Worm (Caenorhabditis elegans) whole organism, L4 larva: ENCODE measurements around the gene Y41D4B.24.
A peak's percentile ranks its signal among the peaks of the same experiment; 100 is the strongest.

Source experiments
- D1046.2 ChIP-seq: fragments of 200-800 bp; sonication (Bioruptor generic); IDR thresholded peaks from 2 replicates; pipeline ENCODE4 v1.3.6; 2022; ENCODE audit warnings: missing genetic modification characterization, missing compliant biosample characterization
- F37D6.2 ChIP-seq: sonication (generic microtip); optimal IDR thresholded peaks from 2 replicates; lab custom pipeline; 2016; ENCODE audit warnings: mild to moderate bottlenecking, missing genetic modification characterization, missing compliant biosample characterization
- F44E2.7 ChIP-seq: fragments of 200-800 bp; sonication (Bioruptor generic); IDR thresholded peaks from 2 replicates; pipeline ENCODE4 v2.1.2; 2022; ENCODE audit warnings: missing genetic modification characterization, missing compliant biosample characterization
- F49E8.2 ChIP-seq: sonication (generic microtip); optimal IDR thresholded peaks from 2 replicates; lab custom pipeline; 2016; ENCODE audit warnings: missing compliant biosample characterization, mild to moderate bottlenecking, missing genetic modification characterization, borderline replicate concordance
- R02D3.7 ChIP-seq: fragments of 150-350 bp; sonication (generic microtip); optimal IDR thresholded peaks from 3 replicates; lab custom pipeline; 2014; ENCODE audit warnings: missing biosample characterization, missing genetic modification characterization
- T26A8.4 ChIP-seq: fragments of 200-800 bp; sonication (Bioruptor generic); IDR thresholded peaks from 2 replicates; pipeline ENCODE4 v1.3.6; 2022; ENCODE audit warnings: missing genetic modification characterization, missing compliant biosample characterization
- Y48G9A.11 ChIP-seq: fragments of 200-800 bp; sonication (Bioruptor generic); IDR thresholded peaks from 2 replicates; pipeline ENCODE4 v1.3.6; 2022; ENCODE audit warnings: missing genetic modification reagents, missing genetic modification characterization, missing compliant biosample characterization
- ZK546.5 ChIP-seq, 2 experiments: sonication (generic microtip); optimal IDR thresholded peaks; 2 replicates each; lab custom pipeline; 2017; ENCODE audit warnings: missing biosample characterization in 2 of 2, missing genetic modification characterization in 2 of 2
- aha-1 ChIP-seq: fragments of 150-350 bp; peaks from one replicate; lab custom pipeline; 2014; ENCODE audit warnings: missing biosample characterization, missing genetic modification characterization
- ama-1 ChIP-seq: fragments of 150-350 bp; optimal IDR thresholded peaks from 2 replicates; lab custom pipeline; 2014; ENCODE audit warnings: inconsistent platforms, mixed read lengths
- arid-1 ChIP-seq: fragments of 200-800 bp; sonication (Bioruptor generic); conservative IDR thresholded peaks from 2 replicates; pipeline ENCODE4 v1.3.6; 2022; ENCODE audit warnings: missing genetic modification reagents, missing genetic modification characterization, missing compliant biosample characterization
- ceh-44 ChIP-seq: fragments of 200-800 bp; sonication (Bioruptor generic); IDR thresholded peaks from 2 replicates; pipeline ENCODE4 v1.3.6; 2022; ENCODE audit warnings: missing genetic modification reagents, missing genetic modification characterization, missing compliant biosample characterization
- ceh-62 ChIP-seq: sonication (generic microtip); optimal IDR thresholded peaks from 2 replicates; lab custom pipeline; 2017; ENCODE audit warnings: missing biosample characterization, missing genetic modification characterization
- ces-1 ChIP-seq: fragments of 150-350 bp; sonication (generic microtip); optimal IDR thresholded peaks from 4 replicates; lab custom pipeline; 2014; ENCODE audit warnings: missing biosample characterization, missing genetic modification reagents, missing genetic modification characterization
- ctbp-1 ChIP-seq: fragments of 200-800 bp; sonication (Bioruptor generic); IDR thresholded peaks from 2 replicates; pipeline ENCODE4 v1.3.6; 2022; ENCODE audit warnings: missing genetic modification reagents, missing genetic modification characterization, missing compliant biosample characterization
- daf-8 ChIP-seq: fragments of 200-800 bp; sonication (Bioruptor generic); IDR thresholded peaks from 2 replicates; pipeline ENCODE4 v1.3.6; 2022; ENCODE audit warnings: missing genetic modification characterization, missing compliant biosample characterization
- dmd-8 ChIP-seq: fragments of 200-800 bp; sonication (Bioruptor generic); IDR thresholded peaks from 2 replicates; pipeline ENCODE4 v1.3.6; 2022; ENCODE audit warnings: missing genetic modification characterization, missing compliant biosample characterization
- dmd-9 ChIP-seq: fragments of 200-800 bp; sonication (Bioruptor generic); IDR thresholded peaks from 2 replicates; pipeline ENCODE4 v1.3.6; 2022; ENCODE audit warnings: missing genetic modification reagents, missing genetic modification characterization, missing compliant biosample characterization
- egl-43 ChIP-seq: fragments of 200-800 bp; sonication (Bioruptor generic); IDR thresholded peaks from 2 replicates; pipeline ENCODE4 v1.3.6; 2022; ENCODE audit warnings: missing genetic modification reagents, missing genetic modification characterization, missing compliant biosample characterization
- fos-1 ChIP-seq: fragments of 150-350 bp; optimal IDR thresholded peaks from 2 replicates; lab custom pipeline; 2014; ENCODE audit warnings: missing biosample characterization, missing genetic modification characterization
- hmg-1.1 ChIP-seq: fragments of 200-800 bp; sonication (Bioruptor generic); IDR thresholded peaks from 2 replicates; pipeline ENCODE4 v1.3.6; 2022; ENCODE audit warnings: missing genetic modification reagents, missing genetic modification characterization, missing compliant biosample characterization
- lim-7 ChIP-seq: fragments of 200-800 bp; sonication (Bioruptor generic); IDR thresholded peaks from 2 replicates; pipeline ENCODE4 v1.3.6; 2022; ENCODE audit warnings: missing genetic modification characterization, missing compliant biosample characterization
- lin-29 ChIP-seq: fragments of 200-800 bp; sonication (Bioruptor generic); IDR thresholded peaks from 2 replicates; pipeline ENCODE4 v1.3.6; 2022; ENCODE audit warnings: missing genetic modification reagents, missing genetic modification characterization, missing compliant biosample characterization
- lin-39 ChIP-seq: fragments of 150-350 bp; optimal IDR thresholded peaks from 2 replicates; lab custom pipeline; 2014; ENCODE audit warnings: missing biosample characterization, missing genetic modification reagents, missing genetic modification characterization
- lsy-2 ChIP-seq, 2 experiments: fragments of 150-350 bp in 1 of 2; sonication (generic microtip) in 1 of 2; optimal IDR thresholded peaks; 2 replicates each; lab custom pipeline; 2014 to 2017; ENCODE audit warnings: missing biosample characterization in 2 of 2, missing genetic modification characterization in 2 of 2
- madf-9 ChIP-seq: fragments of 200-800 bp; sonication (Bioruptor generic); conservative IDR thresholded peaks from 2 replicates; pipeline ENCODE4 v1.3.6; 2022; ENCODE audit warnings: missing genetic modification reagents, missing genetic modification characterization, missing compliant biosample characterization
- mdt-29 ChIP-seq: fragments of 200-800 bp; sonication (Bioruptor generic); IDR thresholded peaks from 2 replicates; pipeline ENCODE4 v1.3.6; 2022; ENCODE audit warnings: missing genetic modification reagents, missing genetic modification characterization, missing compliant biosample characterization
- nhr-102 ChIP-seq: sonication (generic microtip); optimal IDR thresholded peaks from 2 replicates; lab custom pipeline; 2016; ENCODE audit warnings: mild to moderate bottlenecking, missing genetic modification characterization, moderate library complexity, missing compliant biosample characterization
- nhr-11 ChIP-seq: fragments of 150-350 bp; optimal IDR thresholded peaks from 2 replicates; lab custom pipeline; 2014; ENCODE audit warnings: missing biosample characterization, missing genetic modification characterization
- nhr-28 ChIP-seq: fragments of 150-350 bp; optimal IDR thresholded peaks from 2 replicates; lab custom pipeline; 2014; ENCODE audit warnings: missing biosample characterization, missing genetic modification characterization
- nhr-42 ChIP-seq: fragments of 200-800 bp; sonication (Bioruptor generic); IDR thresholded peaks from 2 replicates; pipeline ENCODE4 v1.3.6; 2022; ENCODE audit warnings: missing genetic modification characterization, missing compliant biosample characterization
- nhr-77 ChIP-seq: fragments of 150-350 bp; optimal IDR thresholded peaks from 2 replicates; lab custom pipeline; 2014; ENCODE audit warnings: missing biosample characterization, missing genetic modification characterization
- pha-4 ChIP-seq, 2 experiments: fragments of 150-350 bp in 1 of 2; fragments of 200-800 bp in 1 of 2; sonication (Bioruptor generic) in 1 of 2; IDR thresholded peaks in 1 of 2; optimal IDR thresholded peaks in 1 of 2; 2 replicates each; pipeline versions ENCODE4 v1.3.6 to Lab custom; 2014 to 2022; ENCODE audit warnings: missing genetic modification characterization in 2 of 2, missing genetic modification reagents in 2 of 2, missing biosample characterization in 1 of 2, missing compliant biosample characterization in 1 of 2
- php-3 ChIP-seq: fragments of 200-800 bp; sonication (Bioruptor generic); IDR thresholded peaks from 2 replicates; pipeline ENCODE4 v1.3.6; 2022; ENCODE audit warnings: missing genetic modification reagents, missing genetic modification characterization, missing compliant biosample characterization
- saeg-2 ChIP-seq: fragments of 200-800 bp; sonication (Bioruptor generic); IDR thresholded peaks from 2 replicates; pipeline ENCODE4 v1.3.6; 2022; ENCODE audit warnings: missing genetic modification reagents, missing genetic modification characterization, missing compliant biosample characterization
- sdz-12 ChIP-seq: fragments of 200-800 bp; sonication (Bioruptor generic); optimal IDR thresholded peaks from 2 replicates; lab custom pipeline; 2018; ENCODE audit warnings: mild to moderate bottlenecking, missing genetic modification characterization, missing compliant biosample characterization
- snpc-1.2 ChIP-seq: fragments of 200-800 bp; sonication (Bioruptor generic); IDR thresholded peaks from 2 replicates; pipeline ENCODE4 v1.3.6; 2022; ENCODE audit warnings: missing genetic modification reagents, missing genetic modification characterization, missing compliant biosample characterization
- snpc-4 ChIP-seq: fragments of 150-350 bp; optimal IDR thresholded peaks from 2 replicates; lab custom pipeline; 2014; ENCODE audit warnings: missing biosample characterization, missing genetic modification characterization
- unc-62 ChIP-seq, 3 experiments: fragments of 150-350 bp in 1 of 3; sonication (generic microtip); optimal IDR thresholded peaks in 2 of 3; peaks in 1 of 3; 1 replicate in 1 of 3; 2 replicates in 2 of 3; lab custom pipeline; 2014 to 2017; ENCODE audit warnings: missing biosample characterization in 3 of 3, missing genetic modification characterization in 3 of 3, missing genetic modification reagents in 3 of 3, missing genotype in 1 of 3
- zag-1 ChIP-seq: fragments of 150-350 bp; optimal IDR thresholded peaks from 2 replicates; lab custom pipeline; 2014; ENCODE audit warnings: missing biosample characterization, missing genetic modification characterization
- zfp-2 ChIP-seq: sonication (generic microtip); optimal IDR thresholded peaks from 2 replicates; lab custom pipeline; 2016; ENCODE audit warnings: mild to moderate bottlenecking, missing genetic modification characterization, missing compliant biosample characterization
- zfp-3 ChIP-seq: fragments of 200-800 bp; sonication (Bioruptor generic); conservative IDR thresholded peaks from 2 replicates; pipeline ENCODE4 v1.3.6; 2022; ENCODE audit warnings: missing genetic modification reagents, missing genetic modification characterization, missing compliant biosample characterization

The Y41D4B.24 gene

ce11 chrIV:1708426-1708826 is 26.5 kb upstream of the Y41D4B.24 start (continued):
- TF ChIP-seq D1046.2 (GFP tag; lab: Robert Waterston, UW) (no peak), hmg-1.1 (GFP tag; lab: Robert Waterston, UW) (no peak), arid-1 (GFP tag; lab: Robert Waterston, UW) (0 out of 2 replicates have a peak, but pooled peaks have one; percentile 5), madf-9 (GFP tag; lab: Robert Waterston, UW) (no peak), pha-4 (GFP tag; IDR thresholded peaks at IDR 0.05; lab: Robert Waterston, UW) (peak; percentile 65; the same call in 1 of the 2 replicates), pha-4 (tag; optimal IDR thresholded peaks at IDR 0.05; lab: Kevin White, UChicago) (no peak), sdz-12 (GFP tag; lab: Kevin White, UChicago) (no peak), Y48G9A.11 (GFP tag; lab: Robert Waterston, UW) (0 out of 2 replicates have a peak, but pooled peaks have one; percentile 37), snpc-1.2 (GFP tag; lab: Robert Waterston, UW) (peak; percentile 56; the same call in 1 of the 2 replicates), nhr-11 (tag; lab: Kevin White, UChicago) (no peak), zag-1 (tag; lab: Kevin White, UChicago) (no peak), ctbp-1 (GFP tag; lab: Robert Waterston, UW) (no peak), lin-39 (no peak), saeg-2 (GFP tag; lab: Robert Waterston, UW) (no peak), mdt-29 (GFP tag; lab: Robert Waterston, UW) (no peak), ces-1 (no peak), daf-8 (no peak), nhr-42 (no peak), ZK546.5 (tag; optimal IDR thresholded peaks at IDR 0.05; lab: Kevin White, UChicago) (peak in 1 of 2 experiments; percentile 46), lin-29 (no peak), zfp-3 (no peak), dmd-9 (GFP tag; lab: Robert Waterston, UW) (no peak), ama-1 (lab: Kevin White, UChicago) (peak; percentile 67), egl-43 (GFP tag; lab: Robert Waterston, UW) (no peak; the same call in 1 of the 2 replicates), ceh-62 (no peak), unc-62 (GFP tag; optimal IDR thresholded peaks at IDR 0.05 in 1 of 2; lab: Kevin White, UChicago) (peak in 1 of 2 experiments; percentile 68), unc-62 (tag; optimal IDR thresholded peaks at IDR 0.05; lab: Kevin White, UChicago) (no peak), F37D6.2 (tag; lab: Kevin White, UChicago) (no peak), zfp-2 (tag; lab: Kevin White, UChicago) (no peak), aha-1 (tag; lab: Kevin White, UChicago) (no peak), lim-7 (no peak), ceh-44 (GFP tag; lab: Robert Waterston, UW) (no peak), nhr-28 (tag; lab: Kevin White, UChicago) (no peak), nhr-102 (tag; lab: Kevin White, UChicago) (no peak), F49E8.2 (tag; lab: Kevin White, UChicago) (peak; percentile 52), F44E2.7 (no peak), lsy-2 (tag; optimal IDR thresholded peaks at IDR 0.05; lab: Kevin White, UChicago) (no peak), R02D3.7 (tag; lab: Kevin White, UChicago) (no peak), dmd-8 (GFP tag; lab: Robert Waterston, UW) (0 out of 2 replicates have a peak, but pooled peaks have one; percentile 53), nhr-77 (tag; lab: Kevin White, UChicago) (no peak), fos-1 (no peak), snpc-4 (tag; lab: Kevin White, UChicago) (no peak), php-3 (GFP tag; lab: Robert Waterston, UW) (no peak)

ce11 chrIV:1707960-1708359 is 26.0 kb upstream of the Y41D4B.24 start:
- TF ChIP-seq T26A8.4 (GFP tag; lab: Robert Waterston, UW) = no peak
- TF ChIP-seq aha-1 (tag; lab: Kevin White, UChicago) = peak; percentile 49
